Worm (Caenorhabditis elegans): ENCODE measurements around the gene nlp-7.

The nlp-7 gene

DNA sequence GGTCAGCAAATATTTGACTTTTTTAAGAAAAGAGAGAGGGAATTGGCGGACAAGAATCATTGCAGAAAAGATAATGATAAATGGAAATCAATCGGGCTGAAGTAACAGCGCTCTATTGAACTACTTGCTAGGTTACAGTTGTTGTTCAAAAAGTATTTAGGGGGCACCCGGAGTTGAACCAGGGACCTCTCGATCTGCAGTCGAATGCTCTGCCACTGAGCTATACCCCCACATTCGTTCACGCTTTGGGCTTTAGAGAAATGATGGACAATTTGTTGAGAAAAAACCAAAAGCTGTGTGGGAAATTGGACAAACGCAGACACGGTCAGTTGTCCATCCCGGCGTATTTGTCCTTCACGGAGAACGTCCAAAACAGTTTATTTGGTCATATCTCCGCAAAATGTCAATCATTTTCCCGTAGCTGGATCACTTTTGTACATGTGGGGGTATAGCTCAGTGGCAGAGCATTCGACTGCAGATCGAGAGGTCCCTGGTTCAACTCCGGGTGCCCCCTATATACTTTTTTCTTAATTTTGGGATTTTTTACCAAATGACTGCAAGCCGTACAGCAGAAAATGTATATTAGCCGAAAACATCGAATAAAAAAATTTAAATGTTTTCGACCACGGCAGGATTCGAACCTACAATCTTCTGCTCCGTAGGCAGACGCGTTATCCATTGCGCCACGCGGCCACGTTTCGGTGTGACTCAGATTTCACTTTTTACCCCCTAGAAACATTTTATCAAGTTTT is 31.0 kb downstream of the nlp-7 start (continued):
- TF ChIP-seq ztf-1 (GFP tag; conservative IDR thresholded peaks at IDR 0.05), result no peak
- peak; percentile 15 for TF ChIP-seq sma-9 (GFP tag; optimal IDR thresholded peaks at IDR 0.05)
- no peak for TF ChIP-seq sma-9 (tag; optimal IDR thresholded peaks at IDR 0.05)
- no peak for TF ChIP-seq aly-2 (tag; optimal IDR thresholded peaks at IDR 0.05)

DNA sequence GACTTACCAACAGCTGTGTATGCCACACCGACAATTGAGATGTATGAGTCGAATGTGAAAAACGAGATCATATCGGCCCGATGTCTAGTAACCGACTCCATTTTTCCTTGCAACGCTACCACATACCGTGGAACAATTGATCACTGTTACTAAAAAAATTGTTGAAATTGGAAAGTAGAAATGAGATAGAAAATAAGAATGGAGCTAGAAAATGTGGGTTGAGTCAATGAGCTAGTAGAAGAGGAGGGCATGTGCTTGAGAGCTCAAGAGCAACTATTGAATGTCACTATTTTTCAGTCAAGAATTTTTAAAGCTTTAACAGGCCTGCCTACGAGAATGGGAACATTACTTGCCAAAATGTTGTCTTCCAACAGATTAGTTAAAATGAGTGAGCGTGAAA is 32.1 kb downstream of the nlp-7 start, which contains the start of gene K01A12.3:
Gene K01A12.3 (minus strand): TSS at position 101 of the 400 bp plus-strand sequence.
- no peak for TF ChIP-seq zag-1 (tag; optimal IDR thresholded peaks at IDR 0.05)
- TF ChIP-seq nhr-21 (tag; optimal IDR thresholded peaks at IDR 0.05), result no peak
- TF ChIP-seq mbf-1 (tag; optimal IDR thresholded peaks at IDR 0.05), result no peak
- TF ChIP-seq mdl-1 (tag; optimal IDR thresholded peaks at IDR 0.05), result no peak
- TF ChIP-seq egl-27 (tag; optimal IDR thresholded peaks at IDR 0.05), result no peak
- no peak for TF ChIP-seq R02D3.7 (tag; optimal IDR thresholded peaks at IDR 0.05)

DNA sequence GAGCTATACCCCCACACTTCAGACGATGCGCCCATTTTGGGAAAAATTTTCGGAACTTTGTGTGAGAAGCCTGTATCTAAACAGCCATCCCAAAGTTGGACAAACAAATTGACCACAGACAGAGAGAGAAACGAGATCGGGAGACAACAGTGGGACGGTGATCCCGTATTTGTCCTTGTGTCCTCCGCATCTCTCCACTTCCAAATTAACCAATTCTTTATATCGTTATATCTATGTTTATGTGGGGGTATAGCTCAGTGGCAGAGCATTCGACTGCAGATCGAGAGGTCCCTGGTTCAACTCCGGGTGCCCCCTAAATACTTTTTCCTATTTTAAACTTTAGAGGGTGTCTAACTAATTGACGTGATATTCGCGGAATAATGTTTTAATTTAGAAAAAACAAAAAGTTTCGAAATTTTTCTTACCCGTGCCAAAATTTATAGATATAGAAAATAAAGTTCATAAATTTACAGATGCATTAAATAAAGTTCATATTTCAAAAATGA is 45.8 kb downstream of the nlp-7 start:
- TF ChIP-seq nhr-25 (tag; optimal IDR thresholded peaks at IDR 0.05) (no peak), Y55F3AM.14 (GFP tag; optimal IDR thresholded peaks at IDR 0.05) (peak; percentile 15), nhr-77 (tag; optimal IDR thresholded peaks at IDR 0.05) (no peak), sma-3 (GFP tag; optimal IDR thresholded peaks at IDR 0.05) (peak; percentile 15), alr-1 (tag; optimal IDR thresholded peaks at IDR 0.05) (no peak), ztf-1 (GFP tag; conservative IDR thresholded peaks at IDR 0.05) (no peak), nhr-21 (tag; optimal IDR thresholded peaks at IDR 0.05) (peak; percentile 12)

DNA sequence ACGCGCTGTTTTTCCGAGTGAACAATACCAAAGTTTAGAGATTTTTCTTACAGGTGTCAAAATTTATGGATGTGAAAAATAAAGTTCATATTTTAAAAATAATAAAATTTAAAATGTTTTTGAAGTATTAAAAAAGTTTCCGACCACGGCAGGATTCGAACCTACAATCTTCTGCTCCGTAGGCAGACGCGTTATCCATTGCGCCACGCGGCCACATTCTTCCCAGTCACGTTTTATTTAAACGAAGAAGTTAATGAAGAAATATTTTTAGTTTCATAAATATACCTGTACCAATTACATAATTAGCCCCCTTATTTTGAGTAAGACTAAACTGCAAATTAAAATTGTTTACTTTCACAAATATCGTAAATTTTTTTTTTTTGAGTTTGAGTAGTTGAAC is 47.7 kb downstream of the nlp-7 start:
- TF ChIP-seq R02D3.7 (tag; optimal IDR thresholded peaks at IDR 0.05) (no peak), nhr-11 (tag; optimal IDR thresholded peaks at IDR 0.05) (no peak), crh-2 (tag; optimal IDR thresholded peaks at IDR 0.05) (peak; percentile 11), sma-3 (GFP tag; optimal IDR thresholded peaks at IDR 0.05) (peak; percentile 13), nhr-10 (tag; optimal IDR thresholded peaks at IDR 0.05) (no peak), ama-1 (optimal IDR thresholded peaks at IDR 0.05) (no peak), aly-2 (tag; optimal IDR thresholded peaks at IDR 0.05) (no peak), Y55F3AM.14 (GFP tag; optimal IDR thresholded peaks at IDR 0.05) (no peak), ztf-1 (GFP tag; conservative IDR thresholded peaks at IDR 0.05) (no peak), egl-27 (tag; optimal IDR thresholded peaks at IDR 0.05) (no peak), nhr-6 (tag; optimal IDR thresholded peaks at IDR 0.05) (no peak), sma-9 (GFP tag; optimal IDR thresholded peaks at IDR 0.05) (peak; percentile 18), sma-9 (tag; optimal IDR thresholded peaks at IDR 0.05) (no peak), nhr-12 (tag; optimal IDR thresholded peaks at IDR 0.05) (no peak), unc-62 (GFP tag; optimal IDR thresholded peaks at IDR 0.05) (no peak), fos-1 (tag; optimal IDR thresholded peaks at IDR 0.05) (peak; percentile 1), peb-1 (tag; optimal IDR thresholded peaks at IDR 0.05) (no peak)
